Worm (Caenorhabditis elegans) whole organism, L2 larva: ENCODE results near the gene twk-23.

Source experiments
- C34F6.9 ChIP-seq: fragments of 150-350 bp; optimal IDR thresholded peaks from 2 replicates; lab custom pipeline; 2014; ENCODE audit warnings: missing biosample characterization, missing genetic modification characterization
- F13H6.1 ChIP-seq: sonication (generic microtip); optimal IDR thresholded peaks from 2 replicates; lab custom pipeline; 2016; ENCODE audit warnings: missing genetic modification characterization, missing compliant biosample characterization
- Y55F3AM.14 ChIP-seq: fragments of 200-800 bp; sonication (Bioruptor generic); optimal IDR thresholded peaks from 2 replicates; lab custom pipeline; 2018; ENCODE audit warnings: mild to moderate bottlenecking, missing genetic modification characterization, missing compliant biosample characterization
- ZK546.5 ChIP-seq: sonication (generic microtip); optimal IDR thresholded peaks from 2 replicates; lab custom pipeline; 2017; ENCODE audit warnings: missing biosample characterization, missing genetic modification characterization
- alr-1 ChIP-seq: fragments of 150-350 bp; optimal IDR thresholded peaks from 2 replicates; lab custom pipeline; 2014; ENCODE audit warnings: missing biosample characterization, missing genetic modification characterization
- aly-2 ChIP-seq: fragments of 150-350 bp; optimal IDR thresholded peaks from 2 replicates; lab custom pipeline; 2014; ENCODE audit warnings: missing biosample characterization, missing genetic modification characterization
- ama-1 ChIP-seq: fragments of 150-350 bp; optimal IDR thresholded peaks from 2 replicates; lab custom pipeline; 2018; ENCODE audit warnings: inconsistent platforms
- blmp-1 ChIP-seq: sonication (generic microtip); optimal IDR thresholded peaks from 2 replicates; lab custom pipeline; 2017; ENCODE audit warnings: missing genetic modification characterization, mild to moderate bottlenecking, missing compliant biosample characterization, antibody characterized with exemption, moderate library complexity; ENCODE audit not compliant: insufficient read depth
- crh-2 ChIP-seq: sonication (generic microtip); optimal IDR thresholded peaks from 2 replicates; lab custom pipeline; 2017; ENCODE audit warnings: missing biosample characterization, missing genetic modification characterization
- dmd-4 ChIP-seq: sonication (generic microtip); optimal IDR thresholded peaks from 2 replicates; lab custom pipeline; 2017; ENCODE audit warnings: missing biosample characterization, missing genetic modification characterization
- egl-27 ChIP-seq: sonication (generic microtip); optimal IDR thresholded peaks from 3 replicates; lab custom pipeline; 2017; ENCODE audit warnings: missing biosample characterization, missing genetic modification reagents, missing genetic modification characterization
- elt-1 ChIP-seq: fragments of 150-350 bp; optimal IDR thresholded peaks from 2 replicates; lab custom pipeline; 2014; ENCODE audit warnings: missing biosample characterization, missing genetic modification characterization
- elt-3 ChIP-seq: sonication (generic microtip); optimal IDR thresholded peaks from 2 replicates; lab custom pipeline; 2017; ENCODE audit warnings: missing biosample characterization, missing genetic modification characterization
- fos-1 ChIP-seq: fragments of 150-350 bp; optimal IDR thresholded peaks from 2 replicates; lab custom pipeline; 2014; ENCODE audit warnings: missing biosample characterization, missing genetic modification characterization
- lin-11 ChIP-seq: fragments of 150-350 bp; sonication (generic microtip); optimal IDR thresholded peaks from 2 replicates; lab custom pipeline; 2014; ENCODE audit warnings: missing biosample characterization, missing genetic modification characterization, inconsistent platforms, mixed read lengths
- lin-13 ChIP-seq: fragments of 150-350 bp; optimal IDR thresholded peaks from 2 replicates; lab custom pipeline; 2014; ENCODE audit warnings: missing biosample characterization, missing genetic modification reagents, missing genetic modification characterization
- lin-39 ChIP-seq: fragments of 150-350 bp; optimal IDR thresholded peaks from 2 replicates; lab custom pipeline; 2014; ENCODE audit warnings: missing biosample characterization, missing genetic modification reagents, missing genetic modification characterization
- lsy-2 ChIP-seq, 2 experiments: fragments of 150-350 bp in 1 of 2; sonication (generic microtip) in 1 of 2; optimal IDR thresholded peaks; 2 replicates each; lab custom pipeline; 2014 to 2017; ENCODE audit warnings: missing biosample characterization in 2 of 2, missing genetic modification characterization in 2 of 2
- mab-5 ChIP-seq: fragments of 150-350 bp; optimal IDR thresholded peaks from 2 replicates; lab custom pipeline; 2014; ENCODE audit warnings: missing biosample characterization, missing genetic modification characterization
- mdl-1 ChIP-seq, 2 experiments: fragments of 150-350 bp in 1 of 2; sonication (generic microtip) in 1 of 2; optimal IDR thresholded peaks; 2 replicates each; lab custom pipeline; 2017; ENCODE audit warnings: missing biosample characterization in 2 of 2, missing genetic modification characterization in 2 of 2
- nhr-10 ChIP-seq: sonication (generic microtip); optimal IDR thresholded peaks from 2 replicates; lab custom pipeline; 2017; ENCODE audit warnings: missing biosample characterization, missing genetic modification characterization
- nhr-11 ChIP-seq: fragments of 150-350 bp; optimal IDR thresholded peaks from 2 replicates; lab custom pipeline; 2014; ENCODE audit warnings: missing biosample characterization, missing genetic modification characterization
- nhr-12 ChIP-seq: fragments of 150-350 bp; optimal IDR thresholded peaks from 2 replicates; lab custom pipeline; 2014; ENCODE audit warnings: missing biosample characterization, missing genetic modification characterization
- nhr-129 ChIP-seq: fragments of 150-350 bp; optimal IDR thresholded peaks from 2 replicates; lab custom pipeline; 2014; ENCODE audit warnings: missing biosample characterization, missing genetic modification characterization
- nhr-21 ChIP-seq: fragments of 150-350 bp; optimal IDR thresholded peaks from 2 replicates; lab custom pipeline; 2014; ENCODE audit warnings: missing biosample characterization, missing genetic modification characterization
- nhr-23 ChIP-seq: fragments of 150-350 bp; optimal IDR thresholded peaks from 2 replicates; lab custom pipeline; 2014; ENCODE audit warnings: missing biosample characterization, missing genetic modification reagents, missing genetic modification characterization
- nhr-237 ChIP-seq: fragments of 150-350 bp; optimal IDR thresholded peaks from 2 replicates; lab custom pipeline; 2014; ENCODE audit warnings: missing biosample characterization, missing genetic modification characterization
- nhr-25 ChIP-seq: fragments of 150-350 bp; sonication (generic microtip); optimal IDR thresholded peaks from 3 replicates; lab custom pipeline; 2014; ENCODE audit warnings: missing biosample characterization, missing genetic modification characterization
- nhr-6 ChIP-seq: fragments of 150-350 bp; optimal IDR thresholded peaks from 2 replicates; lab custom pipeline; 2014; ENCODE audit warnings: missing biosample characterization, missing genetic modification characterization
- nhr-77 ChIP-seq: fragments of 150-350 bp; optimal IDR thresholded peaks from 2 replicates; lab custom pipeline; 2014; ENCODE audit warnings: missing biosample characterization, missing genetic modification characterization
- peb-1 ChIP-seq: fragments of 150-350 bp; optimal IDR thresholded peaks from 2 replicates; lab custom pipeline; 2014; ENCODE audit warnings: missing biosample characterization, missing genetic modification characterization
- sem-4 ChIP-seq: fragments of 150-350 bp; optimal IDR thresholded peaks from 2 replicates; lab custom pipeline; 2014; ENCODE audit warnings: missing biosample characterization, missing genetic modification reagents, missing genetic modification characterization
- skn-1 ChIP-seq: sonication (generic microtip); optimal IDR thresholded peaks from 2 replicates; lab custom pipeline; 2017; ENCODE audit warnings: missing biosample characterization, missing genetic modification characterization
- sma-3 ChIP-seq: sonication (generic microtip); optimal IDR thresholded peaks from 2 replicates; lab custom pipeline; 2016; ENCODE audit warnings: missing genetic modification reagents, missing genetic modification characterization, missing compliant biosample characterization
- sma-9 ChIP-seq, 2 experiments: fragments of 150-350 bp in 1 of 2; sonication (generic microtip) in 1 of 2; optimal IDR thresholded peaks; 2 replicates each; lab custom pipeline; 2014 to 2016; ENCODE audit warnings: missing genetic modification characterization in 2 of 2, mild to moderate bottlenecking in 1 of 2, missing biosample characterization in 1 of 2, missing compliant biosample characterization in 1 of 2, missing genetic modification reagents in 1 of 2, moderate library complexity in 1 of 2
- snpc-4 ChIP-seq: fragments of 150-350 bp; optimal IDR thresholded peaks from 2 replicates; lab custom pipeline; 2014; ENCODE audit warnings: missing biosample characterization, missing genetic modification characterization
- unc-39 ChIP-seq: fragments of 150-350 bp; optimal IDR thresholded peaks from 2 replicates; lab custom pipeline; 2014; ENCODE audit warnings: missing biosample characterization, missing genetic modification characterization
- unc-55 ChIP-seq: fragments of 150-350 bp; sonication (generic microtip); optimal IDR thresholded peaks from 3 replicates; lab custom pipeline; 2014; ENCODE audit warnings: missing biosample characterization, missing genetic modification reagents, missing genetic modification characterization
- unc-62 ChIP-seq: fragments of 150-350 bp; optimal IDR thresholded peaks from 2 replicates; lab custom pipeline; 2014; ENCODE audit warnings: missing biosample characterization, missing genetic modification reagents, missing genetic modification characterization
- zag-1 ChIP-seq: fragments of 150-350 bp; optimal IDR thresholded peaks from 2 replicates; lab custom pipeline; 2014; ENCODE audit warnings: missing biosample characterization, missing genetic modification characterization
- ztf-1 ChIP-seq: fragments of 200-800 bp; sonication (Bioruptor generic); conservative IDR thresholded peaks from 2 replicates; pipeline ENCODE4 v1.3.6; 2022; ENCODE audit warnings: missing genetic modification characterization, missing compliant biosample characterization
- ztf-11 ChIP-seq: sonication (generic microtip); optimal IDR thresholded peaks from 2 replicates; lab custom pipeline; 2017; ENCODE audit warnings: missing biosample characterization, missing genetic modification characterization

twk-23 gene

ce11 chrX:13850359-13850758 lies 27.0 kb upstream of the twk-23 start:
- TF ChIP-seq nhr-23 (tag; lab: Kevin White, UChicago) (no peak), blmp-1 (tag; lab: Kevin White, UChicago) (no peak), elt-1 (tag; lab: Kevin White, UChicago) (no peak), sma-3 (no peak), zag-1 (tag; lab: Kevin White, UChicago) (no peak), ztf-1 (no peak), unc-39 (no peak), lin-39 (tag; lab: Kevin White, UChicago) (no peak), egl-27 (tag; lab: Kevin White, UChicago) (no peak), nhr-77 (tag; lab: Kevin White, UChicago) (no peak), C34F6.9 (tag; lab: Kevin White, UChicago) (no peak), unc-55 (GFP tag; lab: Kevin White, UChicago) (no peak), snpc-4 (tag; lab: Kevin White, UChicago) (no peak), peb-1 (tag; lab: Kevin White, UChicago) (no peak), aly-2 (tag; lab: Kevin White, UChicago) (no peak), mab-5 (no peak), nhr-11 (no peak)

- no peak for TF ChIP-seq egl-27 (tag; lab: Kevin White, UChicago)
- TF ChIP-seq nhr-6 (tag; lab: Kevin White, UChicago): no peak
- no peak for TF ChIP-seq nhr-12 (tag; lab: Kevin White, UChicago)
- no peak for TF ChIP-seq unc-62 (GFP tag; lab: Kevin White, UChicago)
- TF ChIP-seq lin-39 (tag; lab: Kevin White, UChicago): no peak
- TF ChIP-seq nhr-129 (tag; lab: Kevin White, UChicago): peak; percentile 8
- peak; percentile 24 for TF ChIP-seq fos-1
- TF ChIP-seq F13H6.1 (tag; lab: Kevin White, UChicago): peak; percentile 45
Observed at ce11 chrX:13846024-13846423, 22.6 kb upstream of the twk-23 start.

- TF ChIP-seq Y55F3AM.14 (GFP tag; lab: Kevin White, UChicago): no peak
- TF ChIP-seq unc-39: no peak
- no peak for TF ChIP-seq mab-5
- TF ChIP-seq nhr-10 (tag; lab: Kevin White, UChicago): no peak
- TF ChIP-seq lin-39 (tag; lab: Kevin White, UChicago): no peak
- TF ChIP-seq crh-2: no peak
- no peak for TF ChIP-seq nhr-237 (tag; lab: Kevin White, UChicago)
- no peak for TF ChIP-seq fos-1
- TF ChIP-seq, all 48 proteins: peak for 0
Observed at ce11 chrX:13843676-13844075, 20.3 kb upstream of the twk-23 start, which contains the start of gene M03B6.5. M03B6.5 (plus strand) TSS chrX:13843976.

- TF ChIP-seq lsy-2 (tag; optimal IDR thresholded peaks at IDR 0.05; lab: Kevin White, UChicago): no peak
- peak; percentile 24 for TF ChIP-seq sma-9 (GFP tag; optimal IDR thresholded peaks at IDR 0.05; lab: Kevin White, UChicago)
- no peak for TF ChIP-seq sma-9 (tag; optimal IDR thresholded peaks at IDR 0.05; lab: Kevin White, UChicago)
- no peak for TF ChIP-seq mdl-1 (tag; optimal IDR thresholded peaks at IDR 0.05; lab: Kevin White, UChicago)
- TF ChIP-seq ztf-11 (tag; lab: Kevin White, UChicago): no peak
- no peak for TF ChIP-seq nhr-6 (tag; lab: Kevin White, UChicago)
Observed at ce11 chrX:13841277-13841676, 17.9 kb upstream of the twk-23 start, which contains the start of gene M03B6.1. M03B6.1 (plus strand) TSS chrX:13841610.

ce11 chrX:13840336-13840735 lies 17.0 kb upstream of the twk-23 start:
- TF ChIP-seq sem-4 (tag; lab: Kevin White, UChicago): no peak
- TF ChIP-seq sma-9 (GFP tag; optimal IDR thresholded peaks at IDR 0.05; lab: Kevin White, UChicago): no peak
- no peak for TF ChIP-seq sma-9 (tag; optimal IDR thresholded peaks at IDR 0.05; lab: Kevin White, UChicago)
- TF ChIP-seq nhr-129 (tag; lab: Kevin White, UChicago): no peak
- no peak for TF ChIP-seq nhr-21
- TF ChIP-seq, all 48 proteins: peak for 0

- TF ChIP-seq C34F6.9 (tag; lab: Kevin White, UChicago) (no peak), egl-27 (tag; lab: Kevin White, UChicago) (no peak), nhr-129 (tag; lab: Kevin White, UChicago) (no peak), sem-4 (tag; lab: Kevin White, UChicago) (no peak), lin-39 (tag; lab: Kevin White, UChicago) (no peak), mab-5 (no peak), alr-1 (tag; lab: Kevin White, UChicago) (no peak), nhr-25 (no peak), mdl-1 (tag; optimal IDR thresholded peaks at IDR 0.05; lab: Kevin White, UChicago) (no peak), nhr-6 (tag; lab: Kevin White, UChicago) (no peak), ZK546.5 (tag; lab: Kevin White, UChicago) (no peak), lsy-2 (tag; optimal IDR thresholded peaks at IDR 0.05; lab: Kevin White, UChicago) (no peak), ama-1 (no peak), fos-1 (no peak), skn-1 (tag; lab: Kevin White, UChicago) (no peak), lin-13 (GFP tag; lab: Kevin White, UChicago) (no peak), nhr-77 (tag; lab: Kevin White, UChicago) (no peak), dmd-4 (tag; lab: Kevin White, UChicago) (no peak), elt-3 (no peak), lin-11 (no peak)
Observed at ce11 chrX:13838019-13838418, 14.6 kb upstream of the twk-23 start.
